Fruit fly (Drosophila melanogaster) whole organism, embryonic: ENCODE data around the gene Pss.

Experiments used
- BEAF-32 ChIP-seq: fragments of 200-800 bp; sonication (Bioruptor generic); optimal IDR thresholded peaks from 3 replicates; lab custom pipeline; 2017; ENCODE audit warnings: missing biosample characterization, missing genetic modification characterization, mild to moderate bottlenecking, moderate library complexity, missing genetic modification reagents
- CG12659 ChIP-seq: fragments of 200-800 bp; sonication (Bioruptor generic); optimal IDR thresholded peaks from 3 replicates; lab custom pipeline; 2017; ENCODE audit warnings: mild to moderate bottlenecking, missing biosample characterization, missing genetic modification reagents, missing genetic modification characterization
- CG12769 ChIP-seq: fragments of 200-800 bp; sonication (Bioruptor generic); optimal IDR thresholded peaks from 2 replicates; lab custom pipeline; 2019; ENCODE audit warnings: missing biosample characterization, mild to moderate bottlenecking, missing genetic modification characterization, moderate library complexity
- CG13123 ChIP-seq: fragments of 200-800 bp; sonication (Bioruptor generic); optimal IDR thresholded peaks from 2 replicates; lab custom pipeline; 2016; ENCODE audit warnings: missing biosample characterization, missing genetic modification characterization
- CG14014 ChIP-seq: fragments of 200-800 bp; sonication (Bioruptor generic); IDR thresholded peaks from 2 replicates; pipeline ENCODE4 v1.3.6; 2022; ENCODE audit warnings: missing biosample characterization, missing genetic modification characterization
- CG14441 ChIP-seq: fragments of 200-800 bp; sonication (Bioruptor generic); IDR thresholded peaks from 2 replicates; pipeline ENCODE4 v1.3.6; 2022; ENCODE audit warnings: missing biosample characterization, missing genetic modification characterization
- CG15269 ChIP-seq: fragments of 200-800 bp; sonication (Bioruptor generic); optimal IDR thresholded peaks from 2 replicates; lab custom pipeline; 2018; ENCODE audit warnings: missing biosample characterization, mild to moderate bottlenecking, missing genetic modification characterization, moderate library complexity
- CG1603 ChIP-seq: fragments of 200-800 bp; sonication (Bioruptor generic); optimal IDR thresholded peaks from 2 replicates; lab custom pipeline; 2019; ENCODE audit warnings: missing biosample characterization, mild to moderate bottlenecking, missing genetic modification characterization, moderate library complexity
- CG17568 ChIP-seq: fragments of 200-800 bp; sonication (Bioruptor generic); optimal IDR thresholded peaks from 2 replicates; lab custom pipeline; 2018; ENCODE audit warnings: missing biosample characterization, mild to moderate bottlenecking, missing genetic modification characterization, moderate library complexity
- CG18011 ChIP-seq: fragments of 200-800 bp; sonication (Bioruptor generic); optimal IDR thresholded peaks from 2 replicates; lab custom pipeline; 2017; ENCODE audit warnings: missing biosample characterization, missing genetic modification characterization, mild to moderate bottlenecking, moderate library complexity, missing genotype
- CG2120 ChIP-seq: fragments of 200-800 bp; sonication (Bioruptor generic); optimal IDR thresholded peaks from 3 replicates; lab custom pipeline; 2016; ENCODE audit warnings: missing biosample characterization, missing genetic modification characterization
- CG30431 ChIP-seq: fragments of 200-800 bp; sonication (Bioruptor generic); optimal IDR thresholded peaks from 2 replicates; lab custom pipeline; 2017; ENCODE audit warnings: missing biosample characterization, missing genetic modification characterization
- CG31441 ChIP-seq: fragments of 200-800 bp; sonication (Bioruptor generic); IDR thresholded peaks from 2 replicates; pipeline ENCODE4 v1.3.6; 2022; ENCODE audit warnings: missing biosample characterization, missing genetic modification characterization
- CG6689 ChIP-seq: fragments of 200-800 bp; sonication (Bioruptor generic); IDR thresholded peaks from 2 replicates; pipeline ENCODE4 v1.3.6; 2022; ENCODE audit warnings: missing biosample characterization, missing genetic modification characterization
- CG8944 ChIP-seq: fragments of 200-800 bp; sonication (Bioruptor generic); optimal IDR thresholded peaks from 3 replicates; lab custom pipeline; 2016; ENCODE audit warnings: missing biosample characterization, missing genetic modification characterization
- CG9817 ChIP-seq: fragments of 200-800 bp; sonication (Bioruptor generic); optimal IDR thresholded peaks from 2 replicates; lab custom pipeline; 2018; ENCODE audit warnings: missing biosample characterization, mild to moderate bottlenecking, missing genetic modification characterization, moderate library complexity
- CG9876 ChIP-seq: fragments of 200-800 bp; sonication (Bioruptor generic); optimal IDR thresholded peaks from 2 replicates; lab custom pipeline; 2016; ENCODE audit warnings: missing biosample characterization, missing genetic modification characterization
- D ChIP-seq, 2 experiments: fragments of 200-800 bp in 1 of 2; fragments of >200 bp in 1 of 2; sonication (Bioruptor generic) in 1 of 2; optimal IDR thresholded peaks; 2 replicates in 1 of 2; 3 replicates in 1 of 2; lab custom pipeline; 2017; ENCODE audit warnings: mild to moderate bottlenecking in 1 of 2, missing biosample characterization in 1 of 2, missing genetic modification characterization in 1 of 2, missing genetic modification reagents in 1 of 2
- Dref ChIP-seq: fragments of 200-800 bp; sonication (Bioruptor generic); IDR thresholded peaks from 2 replicates; pipeline ENCODE4 v1.3.6; 2022; ENCODE audit warnings: missing biosample characterization, missing genetic modification characterization
- E2f1 ChIP-seq: fragments of 200-800 bp; sonication (Bioruptor generic); IDR thresholded peaks from 2 replicates; pipeline ENCODE4 v1.3.6; 2022; ENCODE audit warnings: missing biosample characterization, missing genetic modification characterization
- Eip74EF ChIP-seq, 2 experiments: fragments of 200-800 bp in 1 of 2; fragments of >200 bp in 1 of 2; sonication (Bioruptor generic) in 1 of 2; optimal IDR thresholded peaks; 2 replicates each; lab custom pipeline; 2017 to 2019; ENCODE audit warnings: missing biosample characterization in 2 of 2, missing genetic modification characterization in 2 of 2, mild to moderate bottlenecking in 1 of 2, moderate library complexity in 1 of 2
- Fer3 ChIP-seq: fragments of 200-800 bp; sonication (Bioruptor generic); optimal IDR thresholded peaks from 2 replicates; lab custom pipeline; 2018; ENCODE audit warnings: missing biosample characterization, mild to moderate bottlenecking, missing genetic modification characterization, moderate library complexity
- H2.0 ChIP-seq: fragments of 200-800 bp; sonication (Bioruptor generic); IDR thresholded peaks from 2 replicates; pipeline ENCODE4 v1.3.6; 2022; ENCODE audit warnings: missing biosample characterization, missing genetic modification characterization
- Hey ChIP-seq: fragments of 200-800 bp; sonication (Bioruptor generic); optimal IDR thresholded peaks from 3 replicates; lab custom pipeline; 2018; ENCODE audit warnings: missing biosample characterization, mild to moderate bottlenecking, missing genetic modification characterization
- Hmr ChIP-seq: fragments of 200-800 bp; sonication (Bioruptor generic); optimal IDR thresholded peaks from 3 replicates; lab custom pipeline; 2017; ENCODE audit warnings: mild to moderate bottlenecking, missing biosample characterization, missing genetic modification reagents, missing genetic modification characterization
- Lim3 ChIP-seq: fragments of 200-800 bp; sonication (Bioruptor generic); IDR thresholded peaks from 2 replicates; pipeline ENCODE4 v1.3.6; 2022; ENCODE audit warnings: missing biosample characterization, missing genetic modification characterization
- Nf-YA ChIP-seq: fragments of 200-800 bp; sonication (Bioruptor generic); IDR thresholded peaks from 2 replicates; pipeline ENCODE4 v1.3.6; 2022; ENCODE audit warnings: missing biosample characterization, missing genetic modification characterization
- Ptx1 ChIP-seq: fragments of 200-800 bp; sonication (Bioruptor generic); IDR thresholded peaks from 2 replicates; pipeline ENCODE4 v1.3.6; 2022; ENCODE audit warnings: missing biosample characterization, missing genetic modification characterization
- Sin3A ChIP-seq: fragments of >200 bp; optimal IDR thresholded peaks from 2 replicates; lab custom pipeline; 2018
- Sry-β ChIP-seq: fragments of 200-800 bp; sonication (Bioruptor generic); optimal IDR thresholded peaks from 2 replicates; lab custom pipeline; 2018; ENCODE audit warnings: missing biosample characterization, mild to moderate bottlenecking, missing genetic modification characterization, moderate library complexity
- Usf ChIP-seq: fragments of 200-800 bp; sonication (Bioruptor generic); optimal IDR thresholded peaks from 2 replicates; lab custom pipeline; 2017; ENCODE audit warnings: missing genotype, missing biosample characterization, missing genetic modification characterization
- Xrp1 ChIP-seq: fragments of 200-800 bp; sonication (Bioruptor generic); IDR thresholded peaks from 2 replicates; pipeline ENCODE4 v1.3.6; 2022; ENCODE audit warnings: missing biosample characterization, missing genetic modification characterization
- bbx ChIP-seq: fragments of 200-800 bp; sonication (Bioruptor generic); IDR thresholded peaks from 2 replicates; pipeline ENCODE4 v1.3.6; 2022; ENCODE audit warnings: missing biosample characterization, missing genetic modification characterization; ENCODE audit not compliant: partially characterized antibody
- bowl ChIP-seq: fragments of 200-800 bp; sonication (Bioruptor generic); IDR thresholded peaks from 2 replicates; pipeline ENCODE4 v1.3.6; 2022; ENCODE audit warnings: missing biosample characterization, missing genetic modification characterization
- bsh ChIP-seq, 2 experiments: fragments of 200-800 bp; sonication (Bioruptor generic); optimal IDR thresholded peaks; 2 replicates each; lab custom pipeline; 2017 to 2018; ENCODE audit warnings: mild to moderate bottlenecking in 2 of 2, missing biosample characterization in 2 of 2, missing genetic modification characterization in 2 of 2, moderate library complexity in 1 of 2
- chinmo ChIP-seq: fragments of 200-800 bp; sonication (Bioruptor generic); IDR thresholded peaks from 4 replicates; pipeline ENCODE4 v1.3.6; 2022; ENCODE audit warnings: missing biosample characterization, missing genetic modification characterization; ENCODE audit not compliant: partially characterized antibody
- en ChIP-seq: fragments of 200-800 bp; sonication (Bioruptor generic); optimal IDR thresholded peaks from 2 replicates; lab custom pipeline; 2016; ENCODE audit warnings: missing biosample characterization, missing genetic modification characterization
- esg ChIP-seq: fragments of 200-800 bp; sonication (Bioruptor generic); conservative IDR thresholded peaks from 2 replicates; pipeline ENCODE4 v1.3.6; 2022; ENCODE audit warnings: missing biosample characterization, missing genetic modification characterization
- fd3F ChIP-seq: fragments of 200-800 bp; sonication (Bioruptor generic); optimal IDR thresholded peaks from 2 replicates; lab custom pipeline; 2018; ENCODE audit warnings: missing biosample characterization, mild to moderate bottlenecking, missing genetic modification characterization, moderate library complexity
- fru ChIP-seq: fragments of >200 bp; optimal IDR thresholded peaks from 2 replicates; lab custom pipeline; 2017
- gcm2 ChIP-seq: fragments of 200-800 bp; sonication (Bioruptor generic); optimal IDR thresholded peaks from 2 replicates; lab custom pipeline; 2016; ENCODE audit warnings: missing biosample characterization, missing genetic modification characterization
- gsb ChIP-seq: fragments of 200-800 bp; sonication (Bioruptor generic); IDR thresholded peaks from 2 replicates; pipeline ENCODE4 v1.3.6; 2022; ENCODE audit warnings: missing biosample characterization, missing genetic modification characterization
- jing ChIP-seq: fragments of 200-800 bp; sonication (Bioruptor generic); optimal IDR thresholded peaks from 2 replicates; lab custom pipeline; 2018; ENCODE audit warnings: missing biosample characterization, mild to moderate bottlenecking, missing genetic modification characterization
- nom ChIP-seq: fragments of 200-800 bp; sonication (Bioruptor generic); optimal IDR thresholded peaks from 2 replicates; lab custom pipeline; 2017; ENCODE audit warnings: missing biosample characterization, missing genetic modification characterization, mild to moderate bottlenecking, moderate library complexity, missing genetic modification reagents
- ranshi ChIP-seq: fragments of 200-800 bp; sonication (Bioruptor generic); IDR thresholded peaks from 2 replicates; pipeline ENCODE4 v1.3.6; 2022; ENCODE audit warnings: missing biosample characterization, missing genetic modification characterization
- sd ChIP-seq: fragments of 200-800 bp; sonication (Bioruptor generic); optimal IDR thresholded peaks from 3 replicates; lab custom pipeline; 2018; ENCODE audit warnings: missing biosample characterization, mild to moderate bottlenecking, missing genetic modification characterization, moderate library complexity
- sens ChIP-seq: fragments of 200-800 bp; sonication (Bioruptor generic); peaks from one replicate; lab custom pipeline; 2016; ENCODE audit warnings: missing biosample characterization, missing genetic modification characterization
- seq ChIP-seq: fragments of 200-800 bp; sonication (Bioruptor generic); IDR thresholded peaks from 2 replicates; pipeline ENCODE4 v1.3.6; 2022; ENCODE audit warnings: missing biosample characterization, missing genetic modification characterization
- sqz ChIP-seq: fragments of 200-800 bp; sonication (Bioruptor generic); optimal IDR thresholded peaks from 3 replicates; lab custom pipeline; 2018; ENCODE audit warnings: missing biosample characterization, mild to moderate bottlenecking, missing genetic modification characterization
- trh ChIP-seq: fragments of 200-800 bp; sonication (Bioruptor generic); optimal IDR thresholded peaks from 2 replicates; lab custom pipeline; 2016; ENCODE audit warnings: missing biosample characterization, missing genetic modification characterization
- zen ChIP-seq: fragments of 200-800 bp; sonication (Bioruptor generic); optimal IDR thresholded peaks from 3 replicates; lab custom pipeline; 2018; ENCODE audit warnings: missing biosample characterization, mild to moderate bottlenecking, missing genetic modification characterization, moderate library complexity

Gene Pss

DNA sequence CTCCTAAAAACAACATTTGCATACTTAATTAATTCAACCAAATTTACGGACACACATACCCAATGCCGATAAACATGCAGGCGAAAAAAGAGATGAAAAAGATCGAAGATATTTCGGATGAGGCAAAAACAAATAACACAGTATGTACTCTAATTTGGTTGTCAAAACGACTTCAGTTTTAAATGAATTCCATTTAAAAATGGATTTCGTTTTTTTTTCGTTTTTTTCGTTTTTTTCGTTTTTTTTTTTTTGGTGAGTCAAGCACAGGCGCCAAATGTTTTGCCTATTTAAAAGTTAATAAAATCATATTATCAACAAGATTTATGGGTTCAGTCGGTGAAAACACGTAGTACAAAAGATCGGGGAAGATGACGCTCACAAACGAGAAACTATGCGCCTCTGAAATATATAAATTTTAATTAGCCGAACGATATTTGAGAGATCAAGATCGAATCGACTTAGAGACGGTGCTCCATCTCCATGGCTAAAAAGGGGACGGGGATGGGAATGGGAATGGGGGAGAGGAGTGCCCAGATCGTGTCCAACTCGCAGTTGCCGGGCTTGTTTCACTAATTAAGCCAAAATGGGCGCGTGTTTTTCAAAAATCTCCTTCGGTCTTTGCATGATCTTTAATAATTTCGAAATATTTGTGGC, 22.4 kb upstream of the Pss start:
- no peak for TF ChIP-seq jing
- TF ChIP-seq CG2120 (GFP tag; lab: Kevin White, UChicago) = no peak
- no peak for TF ChIP-seq E2f1 (GFP tag; lab: Robert Waterston, UW)
- TF ChIP-seq CG14014 (GFP tag; lab: Robert Waterston, UW) = no peak
- no peak for TF ChIP-seq CG1603 (tag; lab: Kevin White, UChicago)
- no peak for TF ChIP-seq fd3F
- TF ChIP-seq Ptx1 (GFP tag; lab: Robert Waterston, UW) = no peak
- TF ChIP-seq gsb = no peak
- TF ChIP-seq Hmr (GFP tag; lab: Kevin White, UChicago) = no peak
- no peak for TF ChIP-seq Xrp1
- no peak for TF ChIP-seq zen (tag; lab: Kevin White, UChicago)
- peak; percentile 2 for TF ChIP-seq CG15269 (tag; lab: Kevin White, UChicago)
- peak; percentile 54 for TF ChIP-seq sens (GFP tag; lab: Kevin White, UChicago)
- no peak for TF ChIP-seq Lim3
- TF ChIP-seq fru (lab: Kevin White, UChicago) = no peak
- TF ChIP-seq Fer3 = no peak
- no peak for TF ChIP-seq CG18011 (GFP tag; lab: Kevin White, UChicago)
- TF ChIP-seq gcm2 (GFP tag; lab: Kevin White, UChicago) = no peak
- TF ChIP-seq esg (GFP tag; lab: Robert Waterston, UW) = no peak
- TF ChIP-seq bowl = no peak
- no peak for TF ChIP-seq Eip74EF (GFP tag; optimal IDR thresholded peaks at IDR 0.05; lab: Kevin White, UChicago)
- no peak for TF ChIP-seq CG6689 (GFP tag; lab: Robert Waterston, UW)
- no peak for TF ChIP-seq CG12659
- TF ChIP-seq CG13123 (GFP tag; lab: Kevin White, UChicago) = no peak
- TF ChIP-seq bbx (GFP tag; lab: Robert Waterston, UW) = no peak
- no peak for TF ChIP-seq CG9876
- no peak for TF ChIP-seq Sin3A
- TF ChIP-seq bsh (GFP tag; optimal IDR thresholded peaks at IDR 0.05; lab: Kevin White, UChicago) = no peak
- no peak for TF ChIP-seq Usf (GFP tag; lab: Kevin White, UChicago)
- no peak for TF ChIP-seq H2.0 (GFP tag; lab: Robert Waterston, UW)
- no peak for TF ChIP-seq Nf-YA (GFP tag; lab: Robert Waterston, UW)
- peak; percentile 51 for TF ChIP-seq sd (tag; lab: Kevin White, UChicago)
- no peak for TF ChIP-seq ranshi (GFP tag; lab: Robert Waterston, UW)
- TF ChIP-seq CG8944 (GFP tag; lab: Kevin White, UChicago) = no peak
- TF ChIP-seq BEAF-32 (GFP tag; lab: Kevin White, UChicago) = no peak
- no peak for TF ChIP-seq Sry-β (GFP tag; lab: Kevin White, UChicago)
- TF ChIP-seq CG17568 (GFP tag; lab: Kevin White, UChicago) = no peak
- TF ChIP-seq CG30431 (GFP tag; lab: Kevin White, UChicago) = no peak
- TF ChIP-seq Hey (tag; lab: Kevin White, UChicago) = no peak
- TF ChIP-seq CG9817 (tag; lab: Kevin White, UChicago) = no peak
- TF ChIP-seq chinmo (GFP tag; lab: Robert Waterston, UW) = peak; percentile 63; the same call in 1 of the 4 replicates
- TF ChIP-seq nom = no peak
- TF ChIP-seq CG31441 (GFP tag; lab: Robert Waterston, UW) = no peak
- TF ChIP-seq sqz = peak; percentile 24
- TF ChIP-seq Dref (GFP tag; lab: Robert Waterston, UW) = no peak
- TF ChIP-seq CG14441 (GFP tag; lab: Robert Waterston, UW) = no peak
- TF ChIP-seq CG12769 (tag; lab: Kevin White, UChicago) = peak; percentile 25
- TF ChIP-seq en (GFP tag; lab: Kevin White, UChicago) = no peak
- TF ChIP-seq trh (GFP tag; lab: Kevin White, UChicago) = no peak
- TF ChIP-seq seq = no peak
- TF ChIP-seq D (optimal IDR thresholded peaks at IDR 0.05; lab: Kevin White, UChicago) = no peak
- TF ChIP-seq D (GFP tag; optimal IDR thresholded peaks at IDR 0.05; lab: Kevin White, UChicago) = no peak
